Worm (Caenorhabditis elegans) whole organism, L4 larva: Measurements from ENCODE around the gene K01D12.15.

ENCODE experiments used
- F26F4.8 ChIP-seq: fragments of 200-800 bp; sonication (Bioruptor generic); conservative IDR thresholded peaks from 2 replicates; pipeline ENCODE4 v1.3.6; 2022; ENCODE audit warnings: missing genetic modification characterization, missing compliant biosample characterization
- R02D3.7 ChIP-seq: fragments of 150-350 bp; sonication (generic microtip); optimal IDR thresholded peaks from 3 replicates; lab custom pipeline; 2014; ENCODE audit warnings: missing biosample characterization, missing genetic modification characterization
- T20F7.1 ChIP-seq: fragments of 200-800 bp; sonication (Bioruptor generic); optimal IDR thresholded peaks from 2 replicates; lab custom pipeline; 2018; ENCODE audit warnings: mild to moderate bottlenecking, missing genetic modification characterization, missing compliant biosample characterization
- T26A8.4 ChIP-seq: fragments of 200-800 bp; sonication (Bioruptor generic); IDR thresholded peaks from 2 replicates; pipeline ENCODE4 v1.3.6; 2022; ENCODE audit warnings: missing genetic modification characterization, missing compliant biosample characterization
- Y48G9A.11 ChIP-seq: fragments of 200-800 bp; sonication (Bioruptor generic); IDR thresholded peaks from 2 replicates; pipeline ENCODE4 v1.3.6; 2022; ENCODE audit warnings: missing genetic modification reagents, missing genetic modification characterization, missing compliant biosample characterization
- aha-1 ChIP-seq: fragments of 150-350 bp; peaks from one replicate; lab custom pipeline; 2014; ENCODE audit warnings: missing biosample characterization, missing genetic modification characterization
- aly-2 ChIP-seq: sonication (generic microtip); optimal IDR thresholded peaks from 2 replicates; lab custom pipeline; 2018; ENCODE audit warnings: missing biosample characterization, missing genetic modification characterization
- ama-1 ChIP-seq: fragments of 150-350 bp; optimal IDR thresholded peaks from 2 replicates; lab custom pipeline; 2014; ENCODE audit warnings: inconsistent platforms, mixed read lengths
- attf-4 ChIP-seq: sonication (generic microtip); optimal IDR thresholded peaks from 3 replicates; lab custom pipeline; 2017; ENCODE audit warnings: missing biosample characterization, missing genetic modification characterization
- ceh-28 ChIP-seq: fragments of 150-350 bp; optimal IDR thresholded peaks from 2 replicates; lab custom pipeline; 2014; ENCODE audit warnings: missing biosample characterization, missing genetic modification reagents, missing genetic modification characterization
- ceh-32 ChIP-seq: sonication (generic microtip); optimal IDR thresholded peaks from 2 replicates; lab custom pipeline; 2016; ENCODE audit warnings: mild to moderate bottlenecking, missing genetic modification characterization, missing compliant biosample characterization; ENCODE audit not compliant: poor library complexity
- ceh-82 ChIP-seq: sonication (generic microtip); optimal IDR thresholded peaks from 2 replicates; lab custom pipeline; 2017; ENCODE audit warnings: missing biosample characterization, missing genetic modification characterization
- ces-1 ChIP-seq: fragments of 150-350 bp; sonication (generic microtip); optimal IDR thresholded peaks from 4 replicates; lab custom pipeline; 2014; ENCODE audit warnings: missing biosample characterization, missing genetic modification reagents, missing genetic modification characterization
- dmd-6 ChIP-seq: fragments of 200-800 bp; sonication (Bioruptor generic); IDR thresholded peaks from 2 replicates; pipeline ENCODE4 v1.3.6; 2022; ENCODE audit warnings: missing genetic modification reagents, missing genetic modification characterization, missing compliant biosample characterization
- hlh-11 ChIP-seq: fragments of 200-800 bp; sonication (Bioruptor generic); optimal IDR thresholded peaks from 2 replicates; lab custom pipeline; 2018; ENCODE audit warnings: mild to moderate bottlenecking, missing genetic modification characterization, missing compliant biosample characterization
- lir-3 ChIP-seq: sonication (generic microtip); optimal IDR thresholded peaks from 2 replicates; lab custom pipeline; 2016; ENCODE audit warnings: mild to moderate bottlenecking, missing genetic modification characterization, missing compliant biosample characterization
- madf-9 ChIP-seq: fragments of 200-800 bp; sonication (Bioruptor generic); conservative IDR thresholded peaks from 2 replicates; pipeline ENCODE4 v1.3.6; 2022; ENCODE audit warnings: missing genetic modification reagents, missing genetic modification characterization, missing compliant biosample characterization
- mdl-1 ChIP-seq, 2 experiments: fragments of 150-350 bp in 1 of 2; sonication (generic microtip) in 1 of 2; optimal IDR thresholded peaks; 2 replicates each; lab custom pipeline; 2014 to 2017; ENCODE audit warnings: missing biosample characterization in 2 of 2, missing genetic modification characterization in 2 of 2
- mxl-3 ChIP-seq: fragments of 200-800 bp; sonication (Bioruptor generic); optimal IDR thresholded peaks from 2 replicates; lab custom pipeline; 2018; ENCODE audit warnings: mild to moderate bottlenecking, missing genetic modification characterization, missing compliant biosample characterization
- nhr-10 ChIP-seq: fragments of 150-350 bp; optimal IDR thresholded peaks from 2 replicates; lab custom pipeline; 2014; ENCODE audit warnings: missing biosample characterization, missing genetic modification characterization
- nhr-237 ChIP-seq: sonication (generic microtip); optimal IDR thresholded peaks from 2 replicates; lab custom pipeline; 2017; ENCODE audit warnings: missing biosample characterization, missing genetic modification characterization
- nhr-25 ChIP-seq: sonication (generic microtip); optimal IDR thresholded peaks from 2 replicates; lab custom pipeline; 2017; ENCODE audit warnings: missing genetic modification characterization, mild to moderate bottlenecking, missing compliant biosample characterization, antibody characterized with exemption, moderate library complexity, borderline replicate concordance; ENCODE audit not compliant: insufficient read depth
- nhr-41 ChIP-seq: fragments of 200-800 bp; sonication (Bioruptor generic); IDR thresholded peaks from 2 replicates; pipeline ENCODE4 v1.3.6; 2022; ENCODE audit warnings: missing genetic modification reagents, missing genetic modification characterization, missing compliant biosample characterization
- pha-4 ChIP-seq, 2 experiments: fragments of 150-350 bp in 1 of 2; fragments of 200-800 bp in 1 of 2; sonication (Bioruptor generic) in 1 of 2; IDR thresholded peaks in 1 of 2; optimal IDR thresholded peaks in 1 of 2; 2 replicates each; pipeline versions ENCODE4 v1.3.6 to Lab custom; 2014 to 2022; ENCODE audit warnings: missing genetic modification characterization in 2 of 2, missing genetic modification reagents in 2 of 2, missing biosample characterization in 1 of 2, missing compliant biosample characterization in 1 of 2
- rbr-2 ChIP-seq: sonication (generic microtip); optimal IDR thresholded peaks from 2 replicates; lab custom pipeline; 2016; ENCODE audit warnings: missing genotype, missing genetic modification characterization, missing compliant biosample characterization
- snpc-1.2 ChIP-seq: fragments of 200-800 bp; sonication (Bioruptor generic); IDR thresholded peaks from 2 replicates; pipeline ENCODE4 v1.3.6; 2022; ENCODE audit warnings: missing genetic modification reagents, missing genetic modification characterization, missing compliant biosample characterization
- snpc-4 ChIP-seq: fragments of 150-350 bp; optimal IDR thresholded peaks from 2 replicates; lab custom pipeline; 2014; ENCODE audit warnings: missing biosample characterization, missing genetic modification characterization
- spr-1 ChIP-seq: sonication (generic microtip); optimal IDR thresholded peaks from 2 replicates; lab custom pipeline; 2016; ENCODE audit warnings: mild to moderate bottlenecking, missing genetic modification characterization, missing compliant biosample characterization
- tag-97 ChIP-seq: fragments of 200-800 bp; sonication (Bioruptor generic); IDR thresholded peaks from 2 replicates; pipeline ENCODE4 v1.3.6; 2022; ENCODE audit warnings: missing genetic modification characterization, missing compliant biosample characterization
- unc-62 ChIP-seq, 3 experiments: fragments of 150-350 bp in 1 of 3; sonication (generic microtip); optimal IDR thresholded peaks in 2 of 3; peaks in 1 of 3; 1 replicate in 1 of 3; 2 replicates in 2 of 3; lab custom pipeline; 2014 to 2017; ENCODE audit warnings: missing biosample characterization in 3 of 3, missing genetic modification characterization in 3 of 3, missing genetic modification reagents in 3 of 3, missing genotype in 1 of 3
- zag-1 ChIP-seq: fragments of 150-350 bp; optimal IDR thresholded peaks from 2 replicates; lab custom pipeline; 2014; ENCODE audit warnings: missing biosample characterization, missing genetic modification characterization
- zip-2 ChIP-seq: fragments of 150-350 bp; optimal IDR thresholded peaks from 2 replicates; lab custom pipeline; 2014; ENCODE audit warnings: missing biosample characterization, missing genetic modification characterization

The K01D12.15 gene

ce11 chrV:12365104-12365503 is 21.1 kb upstream of the K01D12.15 start, which contains the start of gene fipr-2:
Gene fipr-2 (plus strand): TSS chrV:12365348.
- no peak for TF ChIP-seq rbr-2 (tag; lab: Kevin White, UChicago)
- TF ChIP-seq pha-4 (GFP tag; IDR thresholded peaks at IDR 0.05; lab: Robert Waterston, UW) = no peak
- TF ChIP-seq pha-4 (tag; optimal IDR thresholded peaks at IDR 0.05; lab: Kevin White, UChicago) = no peak
- TF ChIP-seq ceh-28 (tag; lab: Kevin White, UChicago) = no peak
- no peak for TF ChIP-seq attf-4
- TF ChIP-seq ces-1 = no peak
- TF ChIP-seq ama-1 (lab: Kevin White, UChicago) = no peak
- no peak for TF ChIP-seq lir-3 (tag; lab: Kevin White, UChicago)

- TF ChIP-seq nhr-237 (tag; lab: Kevin White, UChicago) = no peak
- no peak for TF ChIP-seq R02D3.7 (tag; lab: Kevin White, UChicago)
- no peak for TF ChIP-seq spr-1 (tag; lab: Kevin White, UChicago)
- no peak for TF ChIP-seq dmd-6 (GFP tag; lab: Robert Waterston, UW)
- no peak for TF ChIP-seq F26F4.8 (GFP tag; lab: Robert Waterston, UW)
- no peak for TF ChIP-seq hlh-11 (tag; lab: Kevin White, UChicago)
- no peak for TF ChIP-seq nhr-25 (tag; lab: Kevin White, UChicago)
- TF ChIP-seq aly-2 = no peak
- no peak for TF ChIP-seq snpc-4 (tag; lab: Kevin White, UChicago)
- TF ChIP-seq snpc-1.2 = no peak
- TF ChIP-seq attf-4 = no peak
- no peak for TF ChIP-seq T26A8.4 (GFP tag; lab: Robert Waterston, UW)
- no peak for TF ChIP-seq zag-1 (tag; lab: Kevin White, UChicago)
- no peak for TF ChIP-seq mdl-1 (tag; optimal IDR thresholded peaks at IDR 0.05; lab: Kevin White, UChicago)
- TF ChIP-seq tag-97 (GFP tag; lab: Robert Waterston, UW) = no peak
- TF ChIP-seq rbr-2 (tag; lab: Kevin White, UChicago) = no peak
- no peak for TF ChIP-seq nhr-41 (GFP tag; lab: Robert Waterston, UW)
These were observed 16.8 kb upstream of the K01D12.15 start, which contains the start of gene gcy-13 for ce11 chrV:12369437-12369836. Gene gcy-13 (minus strand): TSS chrV:12369537.

ce11 chrV:12371386-12371785 is 14.9 kb upstream of the K01D12.15 start, which contains the start of gene F23H12.7:
Gene F23H12.7 (plus strand): TSS chrV:12371686.
- TF ChIP-seq ceh-82 (tag; lab: Kevin White, UChicago) (no peak), unc-62 (GFP tag; optimal IDR thresholded peaks at IDR 0.05 in 1 of 2; lab: Kevin White, UChicago) (peak in 1 of 2 experiments; percentile 1), unc-62 (tag; optimal IDR thresholded peaks at IDR 0.05; lab: Kevin White, UChicago) (no peak)

- TF ChIP-seq Y48G9A.11 (GFP tag; lab: Robert Waterston, UW) = peak; percentile 51; the same call in 1 of the 2 replicates
These were observed 12.0 kb upstream of the K01D12.15 start, which contains the start of gene F23H12.10 for ce11 chrV:12374252-12374651. Gene F23H12.10 (minus strand): TSS chrV:12374263.

- no peak for TF ChIP-seq T20F7.1 (GFP tag; lab: Kevin White, UChicago)
- peak; percentile 70 for TF ChIP-seq aha-1 (tag; lab: Kevin White, UChicago)
- peak in 1 of 2 experiments; percentile 71 for TF ChIP-seq unc-62 (GFP tag; optimal IDR thresholded peaks at IDR 0.05 in 1 of 2; lab: Kevin White, UChicago)
- TF ChIP-seq unc-62 (tag; optimal IDR thresholded peaks at IDR 0.05; lab: Kevin White, UChicago) = no peak
- no peak for TF ChIP-seq madf-9
- no peak for TF ChIP-seq zip-2 (tag; lab: Kevin White, UChicago)
- TF ChIP-seq mxl-3 = no peak
These were observed 9.0 kb upstream of the K01D12.15 start, which contains the start of gene K01D12.1 for ce11 chrV:12377256-12377655. Gene K01D12.1 (plus strand): TSS chrV:12377556.

- no peak for TF ChIP-seq ceh-32 (tag; lab: Kevin White, UChicago)
- TF ChIP-seq nhr-10 = no peak
- peak in 1 of 2 experiments; percentile 25 for TF ChIP-seq unc-62 (GFP tag; optimal IDR thresholded peaks at IDR 0.05 in 1 of 2; lab: Kevin White, UChicago)
- no peak for TF ChIP-seq unc-62 (tag; optimal IDR thresholded peaks at IDR 0.05; lab: Kevin White, UChicago)
These were observed 9.4 kb downstream of the K01D12.15 start, which contains the start of gene twk-14 for ce11 chrV:12395699-12396098. Gene twk-14 (minus strand): TSS chrV:12395706.
